Fruit fly (Drosophila melanogaster) whole organism, embryonic: ENCODE measurements around the gene CG34117.

ENCODE experiments used
- Aef1 ChIP-seq: fragments of 200-800 bp; sonication (Bioruptor generic); IDR thresholded peaks from 3 replicates; pipeline ENCODE4 v1.3.6; 2022; ENCODE audit warnings: missing biosample characterization, missing genetic modification characterization
- Atf6 ChIP-seq: fragments of 200-800 bp; sonication (Bioruptor generic); IDR thresholded peaks from 2 replicates; pipeline ENCODE4 v1.3.6; 2022; ENCODE audit warnings: missing biosample characterization, missing genetic modification characterization
- B-H1 ChIP-seq: fragments of 200-800 bp; sonication (Bioruptor generic); IDR thresholded peaks from 3 replicates; pipeline ENCODE4 v1.3.6; 2022; ENCODE audit warnings: missing biosample characterization, missing genetic modification characterization
- Bgb ChIP-seq: fragments of 200-800 bp; sonication (Bioruptor generic); IDR thresholded peaks from 2 replicates; pipeline ENCODE4 v1.3.6; 2022; ENCODE audit warnings: missing biosample characterization, missing genetic modification characterization; ENCODE audit not compliant: partially characterized antibody
- Bteb2 ChIP-seq: fragments of 200-800 bp; sonication (Bioruptor generic); optimal IDR thresholded peaks from 2 replicates; lab custom pipeline; 2016; ENCODE audit warnings: missing biosample characterization, missing genetic modification characterization
- CG10274 ChIP-seq: fragments of 200-800 bp; sonication (Bioruptor generic); optimal IDR thresholded peaks from 3 replicates; lab custom pipeline; 2017; ENCODE audit warnings: missing biosample characterization, mild to moderate bottlenecking, missing genetic modification characterization
- CG10321 ChIP-seq: fragments of 200-800 bp; sonication (Bioruptor generic); IDR thresholded peaks from 2 replicates; pipeline ENCODE4 v1.3.6; 2022; ENCODE audit warnings: missing biosample characterization, missing genetic modification characterization
- CG11695 ChIP-seq: fragments of 200-800 bp; sonication (Bioruptor generic); IDR thresholded peaks from 3 replicates; pipeline ENCODE4 v1.3.6; 2022; ENCODE audit warnings: missing biosample characterization, missing genetic modification characterization
- CG1233 ChIP-seq: fragments of 200-800 bp; sonication (Bioruptor generic); optimal IDR thresholded peaks from 4 replicates; lab custom pipeline; 2018; ENCODE audit warnings: missing biosample characterization, mild to moderate bottlenecking, missing genetic modification characterization
- CG13296 ChIP-seq: fragments of 200-800 bp; sonication (Bioruptor generic); optimal IDR thresholded peaks from 3 replicates; lab custom pipeline; 2018; ENCODE audit warnings: missing biosample characterization, mild to moderate bottlenecking, missing genetic modification characterization
- CG15601 ChIP-seq: fragments of 200-800 bp; sonication (Bioruptor generic); optimal IDR thresholded peaks from 3 replicates; lab custom pipeline; 2019; ENCODE audit warnings: missing biosample characterization, mild to moderate bottlenecking, missing genetic modification characterization, moderate library complexity
- CG1603 ChIP-seq: fragments of 200-800 bp; sonication (Bioruptor generic); optimal IDR thresholded peaks from 2 replicates; lab custom pipeline; 2019; ENCODE audit warnings: missing biosample characterization, mild to moderate bottlenecking, missing genetic modification characterization, moderate library complexity
- CG17361 ChIP-seq: fragments of 200-800 bp; sonication (Bioruptor generic); IDR thresholded peaks from 3 replicates; pipeline ENCODE4 v1.3.6; 2022; ENCODE audit warnings: missing biosample characterization, missing genetic modification characterization
- CG18011 ChIP-seq: fragments of 200-800 bp; sonication (Bioruptor generic); optimal IDR thresholded peaks from 2 replicates; lab custom pipeline; 2017; ENCODE audit warnings: missing biosample characterization, missing genetic modification characterization, mild to moderate bottlenecking, moderate library complexity, missing genotype
- CG18476 ChIP-seq: fragments of 200-800 bp; sonication (Bioruptor generic); optimal IDR thresholded peaks from 2 replicates; lab custom pipeline; 2016; ENCODE audit warnings: missing biosample characterization, mild to moderate bottlenecking, missing genetic modification characterization
- CG32532 ChIP-seq: fragments of 200-800 bp; sonication (Bioruptor generic); IDR thresholded peaks from 2 replicates; pipeline ENCODE4 v1.3.6; 2022; ENCODE audit warnings: missing biosample characterization, missing genetic modification characterization
- CG33557 ChIP-seq: fragments of 200-800 bp; sonication (Bioruptor generic); optimal IDR thresholded peaks from 2 replicates; lab custom pipeline; 2019; ENCODE audit warnings: missing biosample characterization, mild to moderate bottlenecking, missing genetic modification characterization, moderate library complexity
- CG3995 ChIP-seq: fragments of 200-800 bp; sonication (Bioruptor generic); optimal IDR thresholded peaks from 3 replicates; lab custom pipeline; 2016; ENCODE audit warnings: missing biosample characterization, missing genetic modification characterization
- CG7556 ChIP-seq: fragments of 200-800 bp; sonication (Bioruptor generic); optimal IDR thresholded peaks from 2 replicates; lab custom pipeline; 2017; ENCODE audit warnings: missing biosample characterization, mild to moderate bottlenecking, missing genetic modification characterization
- CG7839 ChIP-seq: fragments of 200-800 bp; sonication (Bioruptor generic); optimal IDR thresholded peaks from 3 replicates; lab custom pipeline; 2018; ENCODE audit warnings: missing biosample characterization, mild to moderate bottlenecking, missing genetic modification characterization, moderate library complexity
- CG8388 ChIP-seq: fragments of 200-800 bp; sonication (Bioruptor generic); optimal IDR thresholded peaks from 2 replicates; lab custom pipeline; 2019; ENCODE audit warnings: missing biosample characterization, mild to moderate bottlenecking, missing genetic modification characterization, moderate library complexity
- CG9727 ChIP-seq: fragments of 200-800 bp; sonication (Bioruptor generic); optimal IDR thresholded peaks from 3 replicates; lab custom pipeline; 2017; ENCODE audit warnings: missing biosample characterization, mild to moderate bottlenecking, missing genetic modification characterization
- Chrac-16 ChIP-seq: fragments of 200-800 bp; sonication (Bioruptor generic); optimal IDR thresholded peaks from 3 replicates; lab custom pipeline; 2016; ENCODE audit warnings: missing biosample characterization, missing genetic modification characterization
- D19B ChIP-seq: fragments of 200-800 bp; sonication (Bioruptor generic); optimal IDR thresholded peaks from 2 replicates; lab custom pipeline; 2017; ENCODE audit warnings: missing biosample characterization, mild to moderate bottlenecking, missing genetic modification characterization
- Dek ChIP-seq: fragments of 200-800 bp; sonication (Bioruptor generic); optimal IDR thresholded peaks from 3 replicates; lab custom pipeline; 2019; ENCODE audit warnings: missing biosample characterization, mild to moderate bottlenecking, missing genetic modification characterization, moderate library complexity
- Hsf ChIP-seq: fragments of 200-800 bp; sonication (Bioruptor generic); optimal IDR thresholded peaks from 3 replicates; lab custom pipeline; 2016; ENCODE audit warnings: missing biosample characterization, missing genetic modification characterization
- Lim3 ChIP-seq: fragments of 200-800 bp; sonication (Bioruptor generic); IDR thresholded peaks from 2 replicates; pipeline ENCODE4 v1.3.6; 2022; ENCODE audit warnings: missing biosample characterization, missing genetic modification characterization
- MBD-R2 ChIP-seq: fragments of 200-800 bp; sonication (Bioruptor generic); IDR thresholded peaks from 2 replicates; pipeline ENCODE4 v1.3.6; 2022; ENCODE audit warnings: missing biosample characterization, missing genetic modification characterization
- MTF-1 ChIP-seq: fragments of 200-800 bp; sonication (Bioruptor generic); optimal IDR thresholded peaks from 2 replicates; lab custom pipeline; 2018; ENCODE audit warnings: missing biosample characterization, mild to moderate bottlenecking, missing genetic modification characterization, borderline replicate concordance
- Myb ChIP-seq: fragments of 200-800 bp; sonication (Bioruptor generic); optimal IDR thresholded peaks from 2 replicates; lab custom pipeline; 2016; ENCODE audit warnings: missing biosample characterization, missing genetic modification characterization
- NK7.1 ChIP-seq: fragments of 200-800 bp; sonication (Bioruptor generic); optimal IDR thresholded peaks from 3 replicates; lab custom pipeline; 2016; ENCODE audit warnings: missing biosample characterization, missing genetic modification characterization
- Nf-YB ChIP-seq: fragments of 200-800 bp; sonication (Bioruptor generic); optimal IDR thresholded peaks from 3 replicates; lab custom pipeline; 2019; ENCODE audit warnings: missing biosample characterization, mild to moderate bottlenecking, missing genetic modification characterization, moderate library complexity
- Sry-β ChIP-seq: fragments of 200-800 bp; sonication (Bioruptor generic); optimal IDR thresholded peaks from 2 replicates; lab custom pipeline; 2018; ENCODE audit warnings: missing biosample characterization, mild to moderate bottlenecking, missing genetic modification characterization, moderate library complexity
- Tbp ChIP-seq: fragments of >200 bp; optimal IDR thresholded peaks from 2 replicates; lab custom pipeline; 2018; ENCODE audit warnings: missing biosample characterization, missing genetic modification characterization
- Xbp1 ChIP-seq: fragments of 200-800 bp; sonication (Bioruptor generic); optimal IDR thresholded peaks from 3 replicates; lab custom pipeline; 2016; ENCODE audit warnings: missing biosample characterization, mild to moderate bottlenecking, missing genetic modification characterization
- ase ChIP-seq: fragments of 200-800 bp; sonication (Bioruptor generic); IDR thresholded peaks from 3 replicates; pipeline ENCODE4 v1.3.6; 2022; ENCODE audit warnings: missing biosample characterization, missing genetic modification characterization
- crol ChIP-seq: fragments of 200-800 bp; sonication (Bioruptor generic); IDR thresholded peaks from 2 replicates; pipeline ENCODE4 v1.3.6; 2022; ENCODE audit warnings: missing biosample characterization, missing genetic modification characterization
- dati ChIP-seq: fragments of 200-800 bp; sonication (Bioruptor generic); IDR thresholded peaks from 2 replicates; pipeline ENCODE4 v1.3.6; 2022; ENCODE audit warnings: missing biosample characterization, missing genetic modification characterization
- dm ChIP-seq: fragments of 200-800 bp; sonication (Bioruptor generic); optimal IDR thresholded peaks from 3 replicates; lab custom pipeline; 2016; ENCODE audit warnings: missing biosample characterization, missing genetic modification characterization
- dysf ChIP-seq: fragments of 200-800 bp; sonication (Bioruptor generic); IDR thresholded peaks from 3 replicates; pipeline ENCODE4 v1.3.6; 2022; ENCODE audit warnings: missing biosample characterization, missing genetic modification characterization
- eyg ChIP-seq: fragments of 200-800 bp; sonication (Bioruptor generic); optimal IDR thresholded peaks from 3 replicates; lab custom pipeline; 2016; ENCODE audit warnings: missing biosample characterization, missing genetic modification characterization
- ftz-f1 ChIP-seq: fragments of 200-800 bp; sonication (Bioruptor generic); optimal IDR thresholded peaks from 2 replicates; lab custom pipeline; 2016; ENCODE audit warnings: missing biosample characterization, missing genetic modification characterization
- gfzf ChIP-seq: fragments of 200-800 bp; sonication (Bioruptor generic); optimal IDR thresholded peaks from 2 replicates; lab custom pipeline; 2016; ENCODE audit warnings: missing biosample characterization, mild to moderate bottlenecking, missing genetic modification characterization, moderate library complexity
- hb ChIP-seq: fragments of 200-800 bp; sonication (Bioruptor generic); IDR thresholded peaks from 3 replicates; pipeline ENCODE4 v1.3.6; 2022; ENCODE audit warnings: missing biosample characterization, missing genetic modification characterization; ENCODE audit not compliant: partially characterized antibody
- lilli ChIP-seq: fragments of 200-800 bp; sonication (Bioruptor generic); optimal IDR thresholded peaks from 3 replicates; lab custom pipeline; 2016; ENCODE audit warnings: missing biosample characterization, missing genetic modification characterization
- psq ChIP-seq: fragments of 200-800 bp; sonication (Bioruptor generic); optimal IDR thresholded peaks from 2 replicates; lab custom pipeline; 2017; ENCODE audit warnings: missing biosample characterization, missing genetic modification characterization
- schlank ChIP-seq: fragments of 200-800 bp; sonication (Bioruptor generic); optimal IDR thresholded peaks from 2 replicates; lab custom pipeline; 2018; ENCODE audit warnings: missing biosample characterization, mild to moderate bottlenecking, missing genetic modification characterization
- ttk ChIP-seq: fragments of 200-800 bp; sonication (Bioruptor generic); IDR thresholded peaks from 2 replicates; pipeline ENCODE4 v2.1.2; 2022; ENCODE audit warnings: missing biosample characterization, missing genetic modification characterization
- tup ChIP-seq: fragments of 200-800 bp; sonication (Bioruptor generic); optimal IDR thresholded peaks from 2 replicates; lab custom pipeline; 2016; ENCODE audit warnings: missing biosample characterization, mild to moderate bottlenecking, missing genetic modification characterization, moderate library complexity
- unc-4 ChIP-seq: fragments of 200-800 bp; sonication (Bioruptor generic); IDR thresholded peaks from 2 replicates; pipeline ENCODE4 v1.3.6; 2022; ENCODE audit warnings: missing biosample characterization, missing genetic modification characterization; ENCODE audit not compliant: partially characterized antibody
- zf30C ChIP-seq: fragments of 200-800 bp; sonication (Bioruptor generic); optimal IDR thresholded peaks from 3 replicates; lab custom pipeline; 2018; ENCODE audit warnings: missing biosample characterization, mild to moderate bottlenecking, missing genetic modification characterization
- zfh2 ChIP-seq: fragments of 200-800 bp; sonication (Bioruptor generic); optimal IDR thresholded peaks from 2 replicates; lab custom pipeline; 2016; ENCODE audit warnings: missing biosample characterization, missing genetic modification characterization

Gene CG34117

DNA sequence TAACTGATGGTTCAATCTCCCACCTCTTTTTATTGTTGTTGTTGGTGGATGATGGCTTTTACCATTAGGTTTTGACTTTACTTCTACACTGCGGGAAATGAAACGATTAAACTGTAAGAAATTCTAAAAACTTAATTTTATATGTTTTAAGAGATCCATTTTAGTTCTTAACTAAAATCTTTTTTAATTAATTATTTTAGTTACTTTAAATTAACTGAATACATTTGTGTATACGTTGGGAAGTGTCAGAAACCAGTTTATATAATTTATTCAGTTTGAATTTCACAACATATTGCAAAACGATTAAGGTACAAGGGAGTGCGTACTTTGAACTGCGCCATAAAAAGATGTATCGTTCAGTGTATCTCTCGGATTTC lies 46.6 kb downstream of the CG34117 start (continued):
- TF ChIP-seq unc-4 (GFP tag; lab: Robert Waterston, UW), result no peak
- TF ChIP-seq ttk (GFP tag; lab: Robert Waterston, UW), result no peak
- peak; percentile 85 for TF ChIP-seq CG18476 (GFP tag; lab: Kevin White, UChicago)
- no peak for TF ChIP-seq crol (GFP tag; lab: Robert Waterston, UW)
- peak; percentile 43 for TF ChIP-seq tup (GFP tag; lab: Kevin White, UChicago)
- no peak for TF ChIP-seq dati
- TF ChIP-seq CG10321 (GFP tag; lab: Robert Waterston, UW), result no peak
- TF ChIP-seq Bgb (GFP tag; lab: Robert Waterston, UW), result no peak
- peak; percentile 30 for TF ChIP-seq NK7.1 (GFP tag; lab: Kevin White, UChicago)
- no peak for TF ChIP-seq B-H1 (GFP tag; lab: Robert Waterston, UW)
- peak; percentile 89 for TF ChIP-seq Dek
- TF ChIP-seq dm (GFP tag; lab: Kevin White, UChicago), result no peak
- no peak for TF ChIP-seq Aef1
- no peak for TF ChIP-seq Sry-β (GFP tag; lab: Kevin White, UChicago)
- TF ChIP-seq ftz-f1 (GFP tag; lab: Kevin White, UChicago), result no peak
- no peak for TF ChIP-seq gfzf
- TF ChIP-seq CG10274 (GFP tag; lab: Kevin White, UChicago), result peak; percentile 54
- peak; percentile 62 for TF ChIP-seq lilli (GFP tag; lab: Kevin White, UChicago)
- peak; percentile 77 for TF ChIP-seq CG13296
- peak; percentile 50 for TF ChIP-seq CG1603 (tag; lab: Kevin White, UChicago)
- TF ChIP-seq dysf (GFP tag; lab: Robert Waterston, UW), result no peak
- no peak for TF ChIP-seq MBD-R2 (GFP tag; lab: Robert Waterston, UW)
- TF ChIP-seq Lim3 (GFP tag; lab: Robert Waterston, UW), result no peak
- peak; percentile 85 for TF ChIP-seq CG1233 (GFP tag; lab: Kevin White, UChicago)
- no peak for TF ChIP-seq CG17361
- no peak for TF ChIP-seq eyg (GFP tag; lab: Kevin White, UChicago)
- peak; percentile 70 for TF ChIP-seq D19B (GFP tag; lab: Kevin White, UChicago)
- no peak for TF ChIP-seq Tbp (GFP tag; lab: Kevin White, UChicago)
- peak; percentile 56 for TF ChIP-seq Bteb2
- TF ChIP-seq CG18011, result peak; percentile 45
- peak; percentile 1 for TF ChIP-seq zfh2 (GFP tag; lab: Kevin White, UChicago)
- peak; percentile 92 for TF ChIP-seq CG8388 (GFP tag; lab: Kevin White, UChicago)
- TF ChIP-seq CG9727 (GFP tag; lab: Kevin White, UChicago), result peak; percentile 92
- TF ChIP-seq Atf6 (GFP tag; lab: Robert Waterston, UW), result no peak
- peak; percentile 60 for TF ChIP-seq CG33557 (GFP tag; lab: Kevin White, UChicago)
- peak; percentile 94 for TF ChIP-seq CG7556 (GFP tag; lab: Kevin White, UChicago)
- TF ChIP-seq hb (GFP tag; lab: Robert Waterston, UW), result no peak
- peak; percentile 84 for TF ChIP-seq Xbp1 (GFP tag; lab: Kevin White, UChicago)
- no peak for TF ChIP-seq ase (GFP tag; lab: Robert Waterston, UW)
- TF ChIP-seq Nf-YB (GFP tag; lab: Kevin White, UChicago), result peak; percentile 79
- TF ChIP-seq Chrac-16 (GFP tag; lab: Kevin White, UChicago), result peak; percentile 77
- TF ChIP-seq Hsf (GFP tag; lab: Kevin White, UChicago), result peak; percentile 75
- no peak for TF ChIP-seq Myb (GFP tag; lab: Kevin White, UChicago)
- TF ChIP-seq CG15601 (tag; lab: Kevin White, UChicago), result peak; percentile 90
- peak; percentile 52 for TF ChIP-seq MTF-1 (GFP tag; lab: Kevin White, UChicago)
- TF ChIP-seq schlank, result peak; percentile 44
- no peak for TF ChIP-seq CG11695 (GFP tag; lab: Robert Waterston, UW)
- no peak for TF ChIP-seq CG32532
- peak; percentile 67 for TF ChIP-seq zf30C (GFP tag; lab: Kevin White, UChicago)
- peak; percentile 39 for TF ChIP-seq CG3995 (GFP tag; lab: Kevin White, UChicago)
- peak; percentile 59 for TF ChIP-seq psq (GFP tag; lab: Kevin White, UChicago)
- peak; percentile 93 for TF ChIP-seq CG7839
